Fruit fly (Drosophila melanogaster) whole organism, embryonic: ENCODE data around the gene Ppt1.

Experiments
- CG12659 ChIP-seq: fragments of 200-800 bp; sonication (Bioruptor generic); optimal IDR thresholded peaks from 3 replicates; lab custom pipeline; 2017; ENCODE audit warnings: mild to moderate bottlenecking, missing biosample characterization, missing genetic modification reagents, missing genetic modification characterization
- CG13894 ChIP-seq: fragments of 200-800 bp; sonication (Bioruptor generic); optimal IDR thresholded peaks from 3 replicates; lab custom pipeline; 2018; ENCODE audit warnings: missing biosample characterization, mild to moderate bottlenecking, missing genetic modification characterization, moderate library complexity
- CG32772 ChIP-seq: fragments of 200-800 bp; sonication (Bioruptor generic); IDR thresholded peaks from 2 replicates; pipeline ENCODE4 v1.3.6; 2022; ENCODE audit warnings: missing biosample characterization, missing genetic modification characterization
- CG9437 ChIP-seq: fragments of 200-800 bp; sonication (Bioruptor generic); optimal IDR thresholded peaks from 2 replicates; lab custom pipeline; 2018; ENCODE audit warnings: missing biosample characterization, mild to moderate bottlenecking, missing genetic modification characterization
- Dll ChIP-seq: fragments of 200-800 bp; sonication (Bioruptor generic); IDR thresholded peaks from 4 replicates; pipeline ENCODE4 v1.3.6; 2022; ENCODE audit warnings: missing biosample characterization, missing genetic modification characterization; ENCODE audit not compliant: partially characterized antibody
- Myb ChIP-seq: fragments of 200-800 bp; sonication (Bioruptor generic); optimal IDR thresholded peaks from 2 replicates; lab custom pipeline; 2016; ENCODE audit warnings: missing biosample characterization, missing genetic modification characterization
- Stat92E ChIP-seq, 3 experiments: fragments of >200 bp in 2 of 3; fragments of 200-800 bp in 1 of 3; sonication (Bioruptor generic) in 1 of 3; optimal IDR thresholded peaks; 2 replicates each; lab custom pipeline; 2017 to 2019; ENCODE audit warnings: missing biosample characterization in 3 of 3, missing genetic modification characterization in 3 of 3, mild to moderate bottlenecking in 1 of 3, moderate library complexity in 1 of 3
- lab ChIP-seq: fragments of 200-800 bp; sonication (Bioruptor generic); optimal IDR thresholded peaks from 3 replicates; lab custom pipeline; 2017; ENCODE audit warnings: missing biosample characterization, missing genetic modification characterization, mild to moderate bottlenecking, moderate library complexity, missing genetic modification reagents
- lola ChIP-seq, 3 experiments: fragments of >200 bp in 2 of 3; fragments of 200-800 bp in 1 of 3; sonication (Bioruptor generic) in 1 of 3; optimal IDR thresholded peaks; 2 replicates each; lab custom pipeline; 2017 to 2019; ENCODE audit warnings: missing biosample characterization in 3 of 3, missing genetic modification characterization in 3 of 3, mild to moderate bottlenecking in 1 of 3, moderate library complexity in 1 of 3
- psq ChIP-seq: fragments of 200-800 bp; sonication (Bioruptor generic); optimal IDR thresholded peaks from 2 replicates; lab custom pipeline; 2017; ENCODE audit warnings: missing biosample characterization, missing genetic modification characterization
- tap ChIP-seq: fragments of 200-800 bp; optimal IDR thresholded peaks from 3 replicates; lab custom pipeline; 2019; ENCODE audit warnings: missing biosample characterization, mild to moderate bottlenecking, missing genetic modification characterization, moderate library complexity
- unc-4 ChIP-seq: fragments of 200-800 bp; sonication (Bioruptor generic); IDR thresholded peaks from 2 replicates; pipeline ENCODE4 v1.3.6; 2022; ENCODE audit warnings: missing biosample characterization, missing genetic modification characterization; ENCODE audit not compliant: partially characterized antibody

DNA sequence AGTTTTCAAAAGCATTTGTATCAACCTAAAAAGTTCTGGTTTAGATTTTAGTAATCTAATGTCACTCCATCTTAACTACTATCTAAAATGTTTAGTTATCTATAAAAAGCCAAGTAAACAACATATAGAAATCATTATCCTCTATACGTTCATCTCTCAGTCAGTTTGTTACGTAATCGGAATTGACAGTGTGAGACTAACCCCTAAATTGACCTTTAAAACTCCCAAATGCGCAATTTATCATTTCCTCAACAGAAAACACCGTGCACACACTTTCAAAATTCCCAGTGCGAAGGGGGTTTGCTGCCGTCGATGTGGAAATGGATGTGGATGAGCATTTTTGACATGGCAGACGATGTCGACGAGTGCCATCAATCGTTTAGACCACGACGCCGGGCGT, 35.2 kb upstream of the Ppt1 start:
- TF ChIP-seq Dll, result no peak
- no peak for TF ChIP-seq CG9437
- no peak for TF ChIP-seq Stat92E (GFP tag; optimal IDR thresholded peaks at IDR 0.05; lab: Kevin White, UChicago)
- TF ChIP-seq CG12659 (GFP tag; lab: Kevin White, UChicago), result no peak
- TF ChIP-seq unc-4 (GFP tag; lab: Robert Waterston, UW), result no peak
- no peak for TF ChIP-seq CG32772 (GFP tag; lab: Robert Waterston, UW)
- no peak for TF ChIP-seq Myb
- TF ChIP-seq lola (GFP tag; optimal IDR thresholded peaks at IDR 0.05; lab: Kevin White, UChicago), result no peak
- TF ChIP-seq psq (GFP tag; lab: Kevin White, UChicago), result no peak
- no peak for TF ChIP-seq lab (GFP tag; lab: Kevin White, UChicago)
- no peak for TF ChIP-seq tap (tag; lab: Kevin White, UChicago)
- TF ChIP-seq CG13894 (tag; lab: Kevin White, UChicago), result no peak
